Worm (Caenorhabditis elegans): ENCODE results near the gene msi-1.

Gene msi-1

ce11 chrIII:4012036-4012435 is 35.8 kb upstream of the msi-1 start, which contains the start of gene C36E8.4:
Gene C36E8.4 (plus strand): TSS chrIII:4012336.
- TF ChIP-seq tlp-1 (tag; optimal IDR thresholded peaks at IDR 0.05) (no peak), Y116A8C.19 (tag; optimal IDR thresholded peaks at IDR 0.05; ENCODE audit: borderline replicate concordance) (no peak), sptf-1 (tag; optimal IDR thresholded peaks at IDR 0.05) (no peak), xbp-1 (tag; optimal IDR thresholded peaks at IDR 0.05) (no peak), nhr-237 (tag; optimal IDR thresholded peaks at IDR 0.05) (no peak), nhr-11 (tag; optimal IDR thresholded peaks at IDR 0.05) (no peak), unc-98 (GFP tag; IDR thresholded peaks at IDR 0.05) (no peak), mef-2 (tag; optimal IDR thresholded peaks at IDR 0.05) (no peak), snu-23 (GFP tag; optimal IDR thresholded peaks at IDR 0.05) (no peak)

- TF ChIP-seq mab-9 (GFP tag; IDR thresholded peaks at IDR 0.05) (no peak), efl-1 (optimal IDR thresholded peaks at IDR 0.05) (no peak), efl-1 (GFP tag; optimal IDR thresholded peaks at IDR 0.05 in 1 of 2) (peak in 1 of 2 experiments; percentile 28)
Observed at ce11 chrIII:4010987-4011386, 34.8 kb upstream of the msi-1 start.

ce11 chrIII:4010168-4010567 is 34.0 kb upstream of the msi-1 start:
- peak in 1 of 2 experiments; percentile 5 for TF ChIP-seq lin-35 (GFP tag; optimal IDR thresholded peaks at IDR 0.05)
- TF ChIP-seq mab-9 (GFP tag; IDR thresholded peaks at IDR 0.05): no peak
- TF ChIP-seq hlh-17 (GFP tag; optimal IDR thresholded peaks at IDR 0.05; ENCODE audit: borderline replicate concordance): no peak
- peak; percentile 38 for TF ChIP-seq snu-23 (GFP tag; optimal IDR thresholded peaks at IDR 0.05)
- TF ChIP-seq ceh-63 (GFP tag; optimal IDR thresholded peaks at IDR 0.05): no peak
- no peak for TF ChIP-seq isw-1 (GFP tag; IDR thresholded peaks at IDR 0.05)
- no peak for TF ChIP-seq dsc-1 (tag; optimal IDR thresholded peaks at IDR 0.05)
- peak; percentile 36 for TF ChIP-seq nhr-20 (tag; optimal IDR thresholded peaks at IDR 0.05)
- no peak for TF ChIP-seq ceh-8 (GFP tag; optimal IDR thresholded peaks at IDR 0.05)
- TF ChIP-seq efl-1 (optimal IDR thresholded peaks at IDR 0.05): no peak
- TF ChIP-seq efl-1 (GFP tag; optimal IDR thresholded peaks at IDR 0.05 in 1 of 2): peak in 1 of 2 experiments; percentile 41
- no peak for TF ChIP-seq alr-1 (tag; optimal IDR thresholded peaks at IDR 0.05; ENCODE audit: borderline replicate concordance)
- no peak for TF ChIP-seq vab-15 (tag; optimal IDR thresholded peaks at IDR 0.05)
- TF ChIP-seq elt-2 (tag; optimal IDR thresholded peaks at IDR 0.05): no peak
- no peak for TF ChIP-seq sup-37 (GFP tag; optimal IDR thresholded peaks at IDR 0.05)
- TF ChIP-seq nhr-71 (tag; optimal IDR thresholded peaks at IDR 0.05): peak; percentile 35
- TF ChIP-seq lin-15B (tag; optimal IDR thresholded peaks at IDR 0.05): no peak
- TF ChIP-seq ets-5 (GFP tag; IDR thresholded peaks at IDR 0.05): no peak
- TF ChIP-seq lin-13 (GFP tag; optimal IDR thresholded peaks at IDR 0.05): no peak
- peak; percentile 3 for TF ChIP-seq swsn-7 (tag; optimal IDR thresholded peaks at IDR 0.05)
- no peak for TF ChIP-seq C04F5.9 (tag; optimal IDR thresholded peaks at IDR 0.05)
- peak; percentile 65 for TF ChIP-seq nhr-85 (tag)
- peak in 1 of 6 experiments; percentile 34 for TF ChIP-seq elt-3 (tag; optimal IDR thresholded peaks at IDR 0.05)
- TF ChIP-seq ztf-4 (tag; optimal IDR thresholded peaks at IDR 0.05): no peak
- no peak for TF ChIP-seq nhr-237 (tag; optimal IDR thresholded peaks at IDR 0.05)
- peak in 1 of 2 experiments; percentile 12 for TF ChIP-seq mdl-1 (tag; optimal IDR thresholded peaks at IDR 0.05)
- no peak for TF ChIP-seq unc-130 (tag; optimal IDR thresholded peaks at IDR 0.05)
- TF ChIP-seq unc-62 (GFP tag; optimal IDR thresholded peaks at IDR 0.05): no peak
- no peak for TF ChIP-seq pag-3 (tag; optimal IDR thresholded peaks at IDR 0.05; ENCODE audit: borderline replicate concordance, insufficient read depth)
- peak in 1 of 2 experiments; percentile 6 for TF ChIP-seq lsy-2 (tag; optimal IDR thresholded peaks at IDR 0.05)
- TF ChIP-seq aha-1 (tag; optimal IDR thresholded peaks at IDR 0.05): no peak
- peak; percentile 73 for TF ChIP-seq lin-14 (GFP tag; optimal IDR thresholded peaks at IDR 0.05)
- no peak for TF ChIP-seq nhr-77 (tag; optimal IDR thresholded peaks at IDR 0.05)
- TF ChIP-seq jun-1 (tag; optimal IDR thresholded peaks at IDR 0.05): no peak
- peak; percentile 6 for TF ChIP-seq xbp-1 (tag; optimal IDR thresholded peaks at IDR 0.05)
- no peak for TF ChIP-seq zag-1 (tag; optimal IDR thresholded peaks at IDR 0.05)
- TF ChIP-seq blmp-1 (tag; optimal IDR thresholded peaks at IDR 0.05): no peak
- TF ChIP-seq ceh-82 (tag; optimal IDR thresholded peaks at IDR 0.05): no peak
- no peak for TF ChIP-seq egl-27 (tag; optimal IDR thresholded peaks at IDR 0.05)
- TF ChIP-seq fkh-10 (GFP tag; optimal IDR thresholded peaks at IDR 0.05): no peak
- TF ChIP-seq nhr-28 (tag; optimal IDR thresholded peaks at IDR 0.05): no peak
- no peak for TF ChIP-seq nhr-12 (tag; optimal IDR thresholded peaks at IDR 0.05)
- TF ChIP-seq egl-13 (tag; optimal IDR thresholded peaks at IDR 0.05): no peak

Data from whole organism, L1 larva.